Fruit fly (Drosophila melanogaster): Measurements from ENCODE around the gene CG14629.
A peak's percentile ranks its signal among the peaks of the same experiment; 100 is the strongest.

CG14629 gene

dm6 chrX:1099643-1100042 lies 48.3 kb downstream of the CG14629 start:
- TF ChIP-seq CG4496 (GFP tag; IDR thresholded peaks at IDR 0.05): no peak; the same call in 2 of the 3 replicates
- peak; percentile 8 for TF ChIP-seq CG8159 (tag; optimal IDR thresholded peaks at IDR 0.05)
